Fruit fly (Drosophila melanogaster): ENCODE measurements around the gene Aldh7A1.

DNA sequence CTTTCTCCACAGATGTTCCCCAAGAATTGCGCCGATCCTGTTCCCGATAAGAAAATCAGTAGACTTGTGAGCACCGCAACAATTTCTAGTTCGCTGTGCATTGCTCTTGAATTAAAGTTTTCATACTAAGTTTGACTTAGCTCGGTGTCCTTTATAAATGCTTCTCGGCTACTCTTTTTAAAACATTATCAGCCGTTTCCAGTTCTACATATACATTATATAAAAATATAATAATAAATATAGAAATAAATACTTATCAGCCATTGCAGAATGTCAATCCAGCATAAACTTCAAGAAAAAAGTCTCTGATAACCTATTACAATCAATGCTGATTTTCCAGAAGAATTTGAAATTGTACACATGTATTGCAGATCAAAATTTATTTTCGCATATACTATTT lies 1.8 kb upstream of the Aldh7A1 start, which contains the start of gene CG14088:
- TF ChIP-seq ttk (optimal IDR thresholded peaks at IDR 0.05) (no peak), psq (optimal IDR thresholded peaks at IDR 0.05) (no peak), h (optimal IDR thresholded peaks at IDR 0.05) (no peak), Myc (optimal IDR thresholded peaks at IDR 0.05) (no peak), Sin3A (optimal IDR thresholded peaks at IDR 0.05) (no peak)

All from Kc167 (cell line).